Fruit fly (Drosophila melanogaster) whole organism, embryonic: ENCODE data around the gene Vha16-5.

Experiments used
- Atf6 ChIP-seq: fragments of 200-800 bp; sonication (Bioruptor generic); IDR thresholded peaks from 2 replicates; pipeline ENCODE4 v1.3.6; 2022; ENCODE audit warnings: missing biosample characterization, missing genetic modification characterization
- BEAF-32 ChIP-seq: fragments of 200-800 bp; sonication (Bioruptor generic); optimal IDR thresholded peaks from 3 replicates; lab custom pipeline; 2017; ENCODE audit warnings: missing biosample characterization, missing genetic modification characterization, mild to moderate bottlenecking, moderate library complexity, missing genetic modification reagents
- CG10431 ChIP-seq: fragments of 200-800 bp; sonication (Bioruptor generic); optimal IDR thresholded peaks from 3 replicates; lab custom pipeline; 2018; ENCODE audit warnings: missing biosample characterization, mild to moderate bottlenecking, missing genetic modification characterization
- CG12104 ChIP-seq: fragments of 200-800 bp; sonication (Bioruptor generic); optimal IDR thresholded peaks from 3 replicates; lab custom pipeline; 2016; ENCODE audit warnings: missing biosample characterization, missing genetic modification characterization
- CG13123 ChIP-seq: fragments of 200-800 bp; sonication (Bioruptor generic); optimal IDR thresholded peaks from 2 replicates; lab custom pipeline; 2016; ENCODE audit warnings: missing biosample characterization, missing genetic modification characterization
- CG13624 ChIP-seq: fragments of 200-800 bp; sonication (Bioruptor generic); optimal IDR thresholded peaks from 2 replicates; lab custom pipeline; 2016; ENCODE audit warnings: missing biosample characterization, missing genetic modification characterization
- CG15601 ChIP-seq: fragments of 200-800 bp; sonication (Bioruptor generic); optimal IDR thresholded peaks from 3 replicates; lab custom pipeline; 2019; ENCODE audit warnings: missing biosample characterization, mild to moderate bottlenecking, missing genetic modification characterization, moderate library complexity
- CG16863 ChIP-seq: fragments of 200-800 bp; sonication (Bioruptor generic); optimal IDR thresholded peaks from 3 replicates; lab custom pipeline; 2016; ENCODE audit warnings: missing biosample characterization, missing genetic modification characterization
- CG17186 ChIP-seq: fragments of 200-800 bp; sonication (Bioruptor generic); optimal IDR thresholded peaks from 3 replicates; lab custom pipeline; 2017; ENCODE audit warnings: missing biosample characterization, missing genetic modification reagents, missing genetic modification characterization
- CG1832 ChIP-seq: fragments of 200-800 bp; sonication (Bioruptor generic); optimal IDR thresholded peaks from 2 replicates; lab custom pipeline; 2017; ENCODE audit warnings: missing biosample characterization, mild to moderate bottlenecking, missing genetic modification characterization, inconsistent platforms
- CG2199 ChIP-seq: fragments of 200-800 bp; sonication (Bioruptor generic); IDR thresholded peaks from 3 replicates; pipeline ENCODE4 v1.3.6; 2022; ENCODE audit warnings: missing biosample characterization, missing genetic modification characterization
- CG3065 ChIP-seq: fragments of 200-800 bp; sonication (Bioruptor generic); optimal IDR thresholded peaks from 2 replicates; lab custom pipeline; 2016; ENCODE audit warnings: missing biosample characterization, missing genetic modification characterization
- CG31224 ChIP-seq: fragments of 200-800 bp; sonication (Bioruptor generic); IDR thresholded peaks from 2 replicates; pipeline ENCODE4 v1.3.6; 2022; ENCODE audit warnings: missing biosample characterization, missing genetic modification characterization
- CG32767 ChIP-seq: fragments of 200-800 bp; sonication (Bioruptor generic); IDR thresholded peaks from 2 replicates; pipeline ENCODE4 v1.3.6; 2022; ENCODE audit warnings: missing biosample characterization, missing genetic modification characterization
- CG42726 ChIP-seq: fragments of 200-800 bp; sonication (Bioruptor generic); IDR thresholded peaks from 2 replicates; pipeline ENCODE4 v1.3.6; 2022; ENCODE audit warnings: missing biosample characterization, missing genetic modification characterization; ENCODE audit not compliant: partially characterized antibody
- CG4424 ChIP-seq: fragments of 200-800 bp; sonication (Bioruptor generic); optimal IDR thresholded peaks from 3 replicates; lab custom pipeline; 2016; ENCODE audit warnings: missing biosample characterization, missing genetic modification characterization
- CG4617 ChIP-seq: fragments of 200-800 bp; sonication (Bioruptor generic); optimal IDR thresholded peaks from 3 replicates; lab custom pipeline; 2016; ENCODE audit warnings: missing biosample characterization, missing genetic modification characterization, borderline replicate concordance
- CG4707 ChIP-seq: fragments of 200-800 bp; sonication (Bioruptor generic); optimal IDR thresholded peaks from 2 replicates; lab custom pipeline; 2018; ENCODE audit warnings: missing biosample characterization, mild to moderate bottlenecking, missing genetic modification characterization, moderate library complexity
- CG8765 ChIP-seq: fragments of 200-800 bp; sonication (Bioruptor generic); IDR thresholded peaks from 2 replicates; pipeline ENCODE4 v1.3.6; 2022; ENCODE audit warnings: missing biosample characterization, missing genetic modification characterization
- CG8924 ChIP-seq: fragments of 200-800 bp; optimal IDR thresholded peaks from 3 replicates; lab custom pipeline; 2019; ENCODE audit warnings: missing biosample characterization, mild to moderate bottlenecking, missing genetic modification characterization, moderate library complexity
- Dbx ChIP-seq: fragments of 200-800 bp; sonication (Bioruptor generic); IDR thresholded peaks from 3 replicates; pipeline ENCODE4 v1.3.6; 2022; ENCODE audit warnings: missing biosample characterization, missing genetic modification characterization
- Dfd ChIP-seq, 2 experiments: fragments of >200 bp; optimal IDR thresholded peaks; 2 replicates each; lab custom pipeline; 2017; ENCODE audit warnings: missing biosample characterization in 2 of 2, missing genetic modification characterization in 2 of 2
- Dll ChIP-seq: fragments of 200-800 bp; sonication (Bioruptor generic); IDR thresholded peaks from 4 replicates; pipeline ENCODE4 v1.3.6; 2022; ENCODE audit warnings: missing biosample characterization, missing genetic modification characterization; ENCODE audit not compliant: partially characterized antibody
- E2f2 ChIP-seq: fragments of 200-800 bp; sonication (Bioruptor generic); IDR thresholded peaks from 2 replicates; pipeline ENCODE4 v1.3.6; 2022; ENCODE audit warnings: missing biosample characterization, missing genetic modification characterization
- MTF-1 ChIP-seq: fragments of 200-800 bp; sonication (Bioruptor generic); optimal IDR thresholded peaks from 2 replicates; lab custom pipeline; 2018; ENCODE audit warnings: missing biosample characterization, mild to moderate bottlenecking, missing genetic modification characterization, borderline replicate concordance
- Mad ChIP-seq: fragments of 200-800 bp; sonication (Bioruptor generic); optimal IDR thresholded peaks from 2 replicates; lab custom pipeline; 2016; ENCODE audit warnings: missing biosample characterization, missing genetic modification characterization
- Mes4 ChIP-seq: fragments of 200-800 bp; sonication (Bioruptor generic); optimal IDR thresholded peaks from 2 replicates; lab custom pipeline; 2016; ENCODE audit warnings: missing biosample characterization, missing genetic modification characterization
- Nf-YB ChIP-seq: fragments of 200-800 bp; sonication (Bioruptor generic); optimal IDR thresholded peaks from 3 replicates; lab custom pipeline; 2019; ENCODE audit warnings: missing biosample characterization, mild to moderate bottlenecking, missing genetic modification characterization, moderate library complexity
- Oaz ChIP-seq: fragments of 200-800 bp; sonication (Bioruptor generic); IDR thresholded peaks from 2 replicates; pipeline ENCODE4 v1.3.6; 2022; ENCODE audit warnings: missing biosample characterization, missing genetic modification characterization
- PHDP ChIP-seq: fragments of 200-800 bp; sonication (Bioruptor generic); optimal IDR thresholded peaks from 3 replicates; lab custom pipeline; 2018; ENCODE audit warnings: missing biosample characterization, mild to moderate bottlenecking, missing genetic modification characterization, moderate library complexity
- Taf1 ChIP-seq: fragments of 200-800 bp; sonication (Bioruptor generic); IDR thresholded peaks from 2 replicates; pipeline ENCODE4 v1.3.6; 2022; ENCODE audit warnings: missing biosample characterization, missing genetic modification characterization
- Tbp ChIP-seq: fragments of >200 bp; optimal IDR thresholded peaks from 2 replicates; lab custom pipeline; 2018; ENCODE audit warnings: missing biosample characterization, missing genetic modification characterization
- bcd ChIP-seq: fragments of 200-800 bp; sonication (Bioruptor generic); optimal IDR thresholded peaks from 2 replicates; lab custom pipeline; 2017; ENCODE audit warnings: missing biosample characterization, mild to moderate bottlenecking, missing genetic modification characterization
- chn ChIP-seq: fragments of 200-800 bp; sonication (Bioruptor generic); optimal IDR thresholded peaks from 2 replicates; lab custom pipeline; 2016; ENCODE audit warnings: missing biosample characterization, missing genetic modification characterization
- ci ChIP-seq: fragments of 200-800 bp; sonication (Bioruptor generic); IDR thresholded peaks from 3 replicates; pipeline ENCODE4 v1.3.6; 2022; ENCODE audit warnings: missing biosample characterization, missing genetic modification characterization
- croc ChIP-seq: fragments of 200-800 bp; sonication (Bioruptor generic); conservative IDR thresholded peaks from 3 replicates; pipeline ENCODE4 v1.3.6; 2022; ENCODE audit warnings: missing biosample characterization, missing genetic modification characterization
- crol ChIP-seq: fragments of 200-800 bp; sonication (Bioruptor generic); IDR thresholded peaks from 2 replicates; pipeline ENCODE4 v1.3.6; 2022; ENCODE audit warnings: missing biosample characterization, missing genetic modification characterization
- dati ChIP-seq: fragments of 200-800 bp; sonication (Bioruptor generic); IDR thresholded peaks from 2 replicates; pipeline ENCODE4 v1.3.6; 2022; ENCODE audit warnings: missing biosample characterization, missing genetic modification characterization
- fd102C ChIP-seq: fragments of 200-800 bp; sonication (Bioruptor generic); optimal IDR thresholded peaks from 2 replicates; lab custom pipeline; 2018; ENCODE audit warnings: missing biosample characterization, mild to moderate bottlenecking, missing genetic modification characterization, moderate library complexity
- fd3F ChIP-seq: fragments of 200-800 bp; sonication (Bioruptor generic); optimal IDR thresholded peaks from 2 replicates; lab custom pipeline; 2018; ENCODE audit warnings: missing biosample characterization, mild to moderate bottlenecking, missing genetic modification characterization, moderate library complexity
- fru ChIP-seq: fragments of >200 bp; optimal IDR thresholded peaks from 2 replicates; lab custom pipeline; 2017
- grn ChIP-seq: fragments of 200-800 bp; sonication (Bioruptor generic); optimal IDR thresholded peaks from 3 replicates; lab custom pipeline; 2017; ENCODE audit warnings: missing biosample characterization, missing genetic modification characterization
- inv ChIP-seq: fragments of 200-800 bp; sonication (Bioruptor generic); IDR thresholded peaks from 2 replicates; pipeline ENCODE4 v1.3.6; 2022; ENCODE audit warnings: missing biosample characterization, missing genetic modification characterization; ENCODE audit not compliant: partially characterized antibody
- ken ChIP-seq: fragments of 200-800 bp; sonication (Bioruptor generic); IDR thresholded peaks from 3 replicates; pipeline ENCODE4 v1.3.6; 2022; ENCODE audit warnings: missing biosample characterization, missing genetic modification characterization
- peb ChIP-seq: fragments of 200-800 bp; sonication (Bioruptor generic); IDR thresholded peaks from 2 replicates; pipeline ENCODE4 v1.3.6; 2022; ENCODE audit warnings: missing biosample characterization, missing genetic modification characterization
- sc ChIP-seq, 3 experiments: fragments of >200 bp in 2 of 3; fragments of 200-800 bp in 1 of 3; sonication (Bioruptor generic) in 1 of 3; optimal IDR thresholded peaks; 2 replicates in 2 of 3; 3 replicates in 1 of 3; lab custom pipeline; 2017; ENCODE audit warnings: mild to moderate bottlenecking in 1 of 3, missing biosample characterization in 1 of 3, missing genetic modification characterization in 1 of 3, missing genetic modification reagents in 1 of 3
- sens ChIP-seq: fragments of 200-800 bp; sonication (Bioruptor generic); peaks from one replicate; lab custom pipeline; 2016; ENCODE audit warnings: missing biosample characterization, missing genetic modification characterization
- slou ChIP-seq: fragments of 200-800 bp; sonication (Bioruptor generic); optimal IDR thresholded peaks from 3 replicates; lab custom pipeline; 2016; ENCODE audit warnings: missing biosample characterization, missing genetic modification characterization
- sna ChIP-seq: fragments of 200-800 bp; sonication (Bioruptor generic); IDR thresholded peaks from 2 replicates; pipeline ENCODE4 v1.3.6; 2022; ENCODE audit warnings: missing biosample characterization, missing genetic modification characterization; ENCODE audit not compliant: partially characterized antibody
- stwl ChIP-seq: fragments of 200-800 bp; sonication (Bioruptor generic); optimal IDR thresholded peaks from 3 replicates; lab custom pipeline; 2018; ENCODE audit warnings: missing biosample characterization, mild to moderate bottlenecking, missing genetic modification characterization, moderate library complexity
- tgo ChIP-seq: fragments of 200-800 bp; sonication (Bioruptor generic); IDR thresholded peaks from 3 replicates; pipeline ENCODE4 v1.3.6; 2022; ENCODE audit warnings: missing biosample characterization, missing genetic modification characterization
- ttk ChIP-seq: fragments of 200-800 bp; sonication (Bioruptor generic); IDR thresholded peaks from 2 replicates; pipeline ENCODE4 v2.1.2; 2022; ENCODE audit warnings: missing biosample characterization, missing genetic modification characterization

Gene Vha16-5

dm6 chr2L:10756049-10756448 lies 19.2 kb upstream of the Vha16-5 start, which contains the start of gene CG17124 (continued):
- TF ChIP-seq CG42726 (GFP tag; lab: Robert Waterston, UW) = peak; percentile 64; the same call in 1 of the 2 replicates
- no peak for TF ChIP-seq CG12104 (GFP tag; lab: Kevin White, UChicago)
- 0 out of 2 replicates have a peak, but pooled peaks have one; percentile 15 for TF ChIP-seq sna
- TF ChIP-seq CG4617 (GFP tag; lab: Kevin White, UChicago) = no peak
- TF ChIP-seq slou (GFP tag; lab: Kevin White, UChicago) = no peak
- no peak for TF ChIP-seq croc
- TF ChIP-seq Mes4 (GFP tag; lab: Kevin White, UChicago) = no peak
- TF ChIP-seq CG10431 (GFP tag; lab: Kevin White, UChicago) = no peak
- no peak for TF ChIP-seq Tbp (GFP tag; lab: Kevin White, UChicago)
- TF ChIP-seq CG13123 (GFP tag; lab: Kevin White, UChicago) = no peak
- peak; percentile 52 for TF ChIP-seq sens
- peak; percentile 62; the same call in 1 of the 3 replicates for TF ChIP-seq Dbx (GFP tag; lab: Robert Waterston, UW)
- TF ChIP-seq CG15601 (tag; lab: Kevin White, UChicago) = peak; percentile 22
- TF ChIP-seq sc (optimal IDR thresholded peaks at IDR 0.05; lab: Kevin White, UChicago) = no peak
- TF ChIP-seq sc (GFP tag; optimal IDR thresholded peaks at IDR 0.05; lab: Kevin White, UChicago) = no peak
- TF ChIP-seq CG8765 (GFP tag; lab: Robert Waterston, UW) = no peak
- no peak for TF ChIP-seq CG16863 (GFP tag; lab: Kevin White, UChicago)
- no peak for TF ChIP-seq grn (GFP tag; lab: Kevin White, UChicago)
- peak; percentile 13 for TF ChIP-seq CG4707
- peak; percentile 63 for TF ChIP-seq Atf6 (GFP tag; lab: Robert Waterston, UW)
- no peak for TF ChIP-seq CG4424 (GFP tag; lab: Kevin White, UChicago)
- peak; percentile 64 for TF ChIP-seq MTF-1 (GFP tag; lab: Kevin White, UChicago)
- TF ChIP-seq ci (GFP tag; lab: Robert Waterston, UW) = peak; percentile 74; the same call in 2 of the 3 replicates
- no peak for TF ChIP-seq BEAF-32 (GFP tag; lab: Kevin White, UChicago)
- no peak for TF ChIP-seq CG3065 (GFP tag; lab: Kevin White, UChicago)
- no peak for TF ChIP-seq ttk
- TF ChIP-seq CG32767 (GFP tag; lab: Robert Waterston, UW) = peak; percentile 64; the same call in 1 of the 2 replicates
- TF ChIP-seq ken (GFP tag; lab: Robert Waterston, UW) = no peak
- TF ChIP-seq fd3F (GFP tag; lab: Kevin White, UChicago) = no peak
- no peak for TF ChIP-seq Taf1 (GFP tag; lab: Robert Waterston, UW)
- TF ChIP-seq CG1832 = no peak
- TF ChIP-seq peb (GFP tag; lab: Robert Waterston, UW) = no peak
- TF ChIP-seq dati (GFP tag; lab: Robert Waterston, UW) = no peak
- TF ChIP-seq Dll (GFP tag; lab: Robert Waterston, UW) = no peak
- TF ChIP-seq tgo (GFP tag; lab: Robert Waterston, UW) = no peak
- TF ChIP-seq E2f2 (GFP tag; lab: Robert Waterston, UW) = no peak
- TF ChIP-seq inv (GFP tag; lab: Robert Waterston, UW) = no peak
- TF ChIP-seq CG2199 (GFP tag; lab: Robert Waterston, UW) = peak; percentile 84; the same call in 2 of the 3 replicates
- peak; percentile 18 for TF ChIP-seq bcd (GFP tag; lab: Kevin White, UChicago)
- no peak for TF ChIP-seq crol
- TF ChIP-seq fd102C = no peak
- TF ChIP-seq PHDP (tag; lab: Kevin White, UChicago) = peak; percentile 9
- TF ChIP-seq Oaz (GFP tag; lab: Robert Waterston, UW) = no peak
- TF ChIP-seq chn (GFP tag; lab: Kevin White, UChicago) = no peak
- TF ChIP-seq Nf-YB (GFP tag; lab: Kevin White, UChicago) = no peak
- peak; percentile 0 for TF ChIP-seq CG17186 (GFP tag; lab: Kevin White, UChicago)
- TF ChIP-seq CG13624 (GFP tag; lab: Kevin White, UChicago) = peak; percentile 4
- peak; percentile 49 for TF ChIP-seq CG8924 (tag; lab: Kevin White, UChicago)
- TF ChIP-seq fru (lab: Kevin White, UChicago) = no peak
- no peak for TF ChIP-seq Dfd (GFP tag; optimal IDR thresholded peaks at IDR 0.05; lab: Kevin White, UChicago)
- no peak for TF ChIP-seq CG31224 (GFP tag; lab: Robert Waterston, UW)
- TF ChIP-seq Mad (GFP tag; lab: Kevin White, UChicago) = peak; percentile 22
- TF ChIP-seq stwl (tag; lab: Kevin White, UChicago) = no peak
